Worm (Caenorhabditis elegans) whole organism, early embryonic: ENCODE data around the gene K02D3.1.

ENCODE experiments used
- flt-1 ChIP-seq: fragments of 200-800 bp; sonication (Bioruptor generic); IDR thresholded peaks from 2 replicates; pipeline ENCODE4 v1.3.6; 2022; ENCODE audit warnings: missing genetic modification characterization, missing compliant biosample characterization
- hmg-4 ChIP-seq: fragments of 200-800 bp; sonication (Bioruptor generic); optimal IDR thresholded peaks from 2 replicates; lab custom pipeline; 2018; ENCODE audit warnings: mild to moderate bottlenecking, missing genetic modification characterization, missing compliant biosample characterization

DNA sequence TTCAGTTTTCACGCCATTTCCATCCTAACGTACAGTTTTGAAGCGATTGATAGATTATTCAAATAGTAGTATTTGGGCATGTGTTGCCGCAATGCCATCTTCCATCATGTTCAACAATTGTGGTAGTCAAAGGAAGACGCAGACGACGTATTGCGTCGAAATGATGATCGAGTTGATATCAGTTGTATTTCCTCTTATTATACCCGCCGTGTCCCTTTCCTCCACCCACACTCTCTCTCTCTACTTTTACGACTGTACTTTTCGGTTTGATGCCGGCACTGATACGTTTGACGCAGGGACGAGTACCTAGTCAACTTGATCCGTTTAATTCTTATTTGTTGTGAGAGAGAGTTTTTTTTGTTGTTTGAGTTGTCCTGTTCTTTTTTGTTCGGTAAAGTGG is 34.1 kb upstream of the K02D3.1 start:
- TF ChIP-seq flt-1 (GFP tag; lab: Robert Waterston, UW), result no peak
- no peak for TF ChIP-seq hmg-4 (GFP tag; lab: Kevin White, UChicago)
